Worm (Caenorhabditis elegans) whole organism, early embryonic: ENCODE data around the gene srd-26.
"Not testable (repeated sequence)": the region's sequence is repeated elsewhere in the genome, so short reads cannot be mapped to it uniquely, and the experiment has no call there.

Experiments
- B0310.2 ChIP-seq: sonication (generic microtip); optimal IDR thresholded peaks from 2 replicates; lab custom pipeline; 2016; ENCODE audit warnings: mild to moderate bottlenecking, missing genetic modification characterization, missing compliant biosample characterization
- F13C5.2 ChIP-seq: sonication (generic microtip); optimal IDR thresholded peaks from 2 replicates; lab custom pipeline; 2017; ENCODE audit warnings: mild to moderate bottlenecking, missing genetic modification characterization, inconsistent platforms, missing compliant biosample characterization
- aly-1 ChIP-seq: sonication (generic microtip); optimal IDR thresholded peaks from 2 replicates; lab custom pipeline; 2016; ENCODE audit warnings: missing genetic modification characterization, missing compliant biosample characterization
- ama-1 ChIP-seq: fragments of 150-350 bp; optimal IDR thresholded peaks from 2 replicates; lab custom pipeline; 2014
- ceh-13 ChIP-seq: fragments of 200-800 bp; sonication (Bioruptor generic); optimal IDR thresholded peaks from 2 replicates; lab custom pipeline; 2018; ENCODE audit warnings: mild to moderate bottlenecking, missing genetic modification characterization, missing compliant biosample characterization
- ceh-36 ChIP-seq: sonication (generic microtip); optimal IDR thresholded peaks from 2 replicates; lab custom pipeline; 2016; ENCODE audit warnings: missing genetic modification characterization, inconsistent platforms, missing compliant biosample characterization
- ets-7 ChIP-seq: sonication (generic microtip); optimal IDR thresholded peaks from 2 replicates; lab custom pipeline; 2016; ENCODE audit warnings: missing genotype, missing genetic modification characterization, missing compliant biosample characterization
- flt-1 ChIP-seq: fragments of 200-800 bp; sonication (Bioruptor generic); IDR thresholded peaks from 2 replicates; pipeline ENCODE4 v1.3.6; 2022; ENCODE audit warnings: missing genetic modification characterization, missing compliant biosample characterization
- hmbx-1 ChIP-seq: sonication (generic microtip); optimal IDR thresholded peaks from 2 replicates; lab custom pipeline; 2016; ENCODE audit warnings: mild to moderate bottlenecking, missing genetic modification characterization, missing compliant biosample characterization
- hmg-4 ChIP-seq: fragments of 200-800 bp; sonication (Bioruptor generic); optimal IDR thresholded peaks from 2 replicates; lab custom pipeline; 2018; ENCODE audit warnings: mild to moderate bottlenecking, missing genetic modification characterization, missing compliant biosample characterization
- hnd-1 ChIP-seq: sonication (generic microtip); optimal IDR thresholded peaks from 2 replicates; lab custom pipeline; 2016; ENCODE audit warnings: missing genetic modification characterization, missing compliant biosample characterization
- pes-1 ChIP-seq: fragments of 200-800 bp; sonication (Bioruptor generic); IDR thresholded peaks from 2 replicates; pipeline ENCODE4 v1.3.6; 2022; ENCODE audit warnings: missing genetic modification reagents, missing genetic modification characterization, missing compliant biosample characterization
- scrt-1 ChIP-seq: fragments of 200-800 bp; sonication (Bioruptor generic); IDR thresholded peaks from 2 replicates; pipeline ENCODE4 v1.3.6; 2022; ENCODE audit warnings: missing genetic modification characterization, missing compliant biosample characterization
- sea-1 ChIP-seq: fragments of 200-800 bp; sonication (Bioruptor generic); conservative IDR thresholded peaks from 2 replicates; pipeline ENCODE4 v1.3.6; 2022; ENCODE audit warnings: missing genetic modification characterization, missing compliant biosample characterization
- tbx-11 ChIP-seq: fragments of 200-800 bp; sonication (Bioruptor generic); IDR thresholded peaks from 2 replicates; pipeline ENCODE4 v1.3.6; 2022; ENCODE audit warnings: missing genetic modification characterization, missing compliant biosample characterization
- tbx-37 ChIP-seq: fragments of 200-800 bp; sonication (Bioruptor generic); conservative IDR thresholded peaks from 2 replicates; pipeline ENCODE4 v1.3.6; 2022; ENCODE audit warnings: missing genetic modification reagents, missing genetic modification characterization, missing compliant biosample characterization
- tra-4 ChIP-seq: sonication (generic microtip); optimal IDR thresholded peaks from 2 replicates; lab custom pipeline; 2017; ENCODE audit warnings: missing genetic modification characterization, missing compliant biosample characterization

Gene srd-26

DNA sequence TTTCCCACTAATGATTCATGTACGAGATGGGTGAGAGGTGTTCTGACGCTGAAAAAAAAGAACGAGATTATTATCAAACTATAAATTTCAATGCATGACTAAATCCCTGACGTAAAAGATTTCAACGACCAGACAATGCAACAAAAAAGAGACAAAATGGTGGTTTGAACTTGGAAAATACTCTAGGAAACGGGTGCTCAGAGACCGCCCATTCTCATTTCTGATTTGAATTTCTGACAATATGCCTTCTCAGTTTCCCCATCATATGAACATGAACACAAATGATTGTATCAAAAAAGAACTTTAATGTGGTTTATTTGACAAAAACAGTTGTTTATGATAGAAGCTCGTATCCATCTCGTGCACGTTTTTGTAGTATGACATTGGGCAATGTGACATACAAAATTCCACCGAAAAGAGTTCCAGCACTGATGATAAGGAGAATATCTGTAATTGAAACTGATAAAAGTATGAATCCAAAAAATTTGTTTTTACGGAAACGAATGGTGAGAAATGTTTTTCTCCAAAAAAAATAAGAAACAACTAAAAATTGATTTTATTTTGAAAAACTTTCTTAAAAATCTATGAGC, at the start of gene srd-26:
srd-26 (minus strand) TSS at position 51 of the 590 bp plus-strand sequence.
- no peak for TF ChIP-seq pes-1 (GFP tag; lab: Robert Waterston, UW)
- TF ChIP-seq tbx-11 (GFP tag; lab: Robert Waterston, UW), result no peak
- TF ChIP-seq tra-4 (tag; lab: Kevin White, UChicago), result no peak
- TF ChIP-seq aly-1, result no peak
- no peak for TF ChIP-seq hmg-4 (GFP tag; lab: Kevin White, UChicago)
- TF ChIP-seq flt-1 (GFP tag; lab: Robert Waterston, UW), result no peak
- no peak for TF ChIP-seq tbx-37 (GFP tag; lab: Robert Waterston, UW)
- no peak for TF ChIP-seq ets-7 (tag; lab: Kevin White, UChicago)
- no peak for TF ChIP-seq ceh-36 (tag; lab: Kevin White, UChicago)
- TF ChIP-seq hnd-1 (tag; lab: Kevin White, UChicago), result no peak
- no peak for TF ChIP-seq ama-1 (lab: Kevin White, UChicago)
- no peak for TF ChIP-seq hmbx-1 (tag; lab: Kevin White, UChicago)
- no peak for TF ChIP-seq sea-1 (GFP tag; lab: Robert Waterston, UW)
- TF ChIP-seq ceh-13 (GFP tag; lab: Kevin White, UChicago), result no peak
- TF ChIP-seq scrt-1 (GFP tag; lab: Robert Waterston, UW), result no peak
- no peak for TF ChIP-seq B0310.2 (tag; lab: Kevin White, UChicago)
- no peak for TF ChIP-seq F13C5.2 (tag; lab: Kevin White, UChicago)

DNA sequence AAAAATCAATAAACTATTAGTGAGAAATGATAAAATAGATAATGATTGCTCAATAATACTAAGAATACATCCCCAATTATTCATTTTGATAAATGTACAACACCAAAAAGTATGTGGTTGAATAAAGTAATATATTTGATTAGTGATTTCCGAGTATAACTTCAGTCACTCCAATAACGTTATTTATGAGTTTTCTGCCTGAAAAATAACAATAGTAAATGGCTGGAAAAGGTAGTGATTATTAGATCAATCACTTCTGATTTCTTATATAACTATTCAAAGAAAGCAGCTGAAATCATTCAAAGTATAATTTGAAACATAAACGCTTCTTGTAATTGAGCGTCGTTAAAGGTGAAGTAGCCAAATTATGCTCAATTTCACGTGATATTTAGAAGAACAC, 47.9 kb upstream of the srd-26 start, which contains the start of gene str-230:
str-230 (minus strand) TSS at position 101 of the 400 bp plus-strand sequence.
- TF ChIP-seq ama-1 (lab: Kevin White, UChicago) (no peak), ets-7 (tag; lab: Kevin White, UChicago) (no peak), ceh-36 (tag; lab: Kevin White, UChicago) (no peak), pes-1 (GFP tag; lab: Robert Waterston, UW) (no peak), hnd-1 (tag; lab: Kevin White, UChicago) (no peak), F13C5.2 (tag; lab: Kevin White, UChicago) (no peak)

- TF ChIP-seq ceh-13 (GFP tag; lab: Kevin White, UChicago); sea-1 (GFP tag; lab: Robert Waterston, UW); hnd-1 (tag; lab: Kevin White, UChicago): not testable (repeated sequence)
These were observed 42.4 kb upstream of the srd-26 start, which contains the start of gene T16A9.3 for ce11 chrV:14205214-14205613. T16A9.3 (plus strand) TSS chrV:14205514.

DNA sequence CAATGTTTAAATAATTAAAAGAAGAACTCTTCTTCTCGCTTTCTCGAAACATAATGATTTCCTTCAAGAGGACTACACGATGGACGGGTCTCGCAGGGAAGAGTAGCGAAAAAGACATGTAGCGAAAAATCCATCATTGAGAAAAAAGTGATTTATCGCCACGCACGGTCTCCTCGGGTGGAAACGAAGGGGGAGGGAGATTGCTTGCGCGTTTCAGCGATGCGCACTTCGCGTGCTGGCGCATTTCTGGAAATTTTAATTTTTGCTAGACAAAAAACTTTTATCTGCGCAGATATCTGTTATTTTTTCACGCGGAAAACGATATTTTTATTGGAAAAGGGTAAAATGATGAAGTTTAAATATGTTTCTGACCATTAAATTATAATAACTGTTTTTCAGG, 41.0 kb upstream of the srd-26 start:
- TF ChIP-seq tbx-11 (GFP tag; lab: Robert Waterston, UW), result 0 out of 2 replicates have a peak, but pooled peaks have one; percentile 42

ce11 chrV:14200086-14200485, 37.3 kb upstream of the srd-26 start:
- TF ChIP-seq flt-1 (GFP tag; lab: Robert Waterston, UW), result no peak
- TF ChIP-seq pes-1 (GFP tag; lab: Robert Waterston, UW), result no peak
- TF ChIP-seq hnd-1 (tag; lab: Kevin White, UChicago), result no peak
- TF ChIP-seq tra-4 (tag; lab: Kevin White, UChicago), result no peak
- TF ChIP-seq B0310.2 (tag; lab: Kevin White, UChicago), result no peak
- no peak for TF ChIP-seq hmbx-1 (tag; lab: Kevin White, UChicago)
- TF ChIP-seq ama-1 (lab: Kevin White, UChicago), result no peak
- no peak for TF ChIP-seq hmg-4 (GFP tag; lab: Kevin White, UChicago)
- no peak for TF ChIP-seq ceh-13 (GFP tag; lab: Kevin White, UChicago)
- no peak for TF ChIP-seq aly-1
- TF ChIP-seq ceh-36 (tag; lab: Kevin White, UChicago), result no peak
- no peak for TF ChIP-seq scrt-1 (GFP tag; lab: Robert Waterston, UW)
- TF ChIP-seq F13C5.2 (tag; lab: Kevin White, UChicago), result no peak
- TF ChIP-seq tbx-11 (GFP tag; lab: Robert Waterston, UW), result no peak

- no peak for TF ChIP-seq aly-1
- no peak for TF ChIP-seq tbx-11 (GFP tag; lab: Robert Waterston, UW)
- TF ChIP-seq hmg-4 (GFP tag; lab: Kevin White, UChicago), result no peak
- TF ChIP-seq B0310.2 (tag; lab: Kevin White, UChicago), result no peak
- TF ChIP-seq tra-4 (tag; lab: Kevin White, UChicago), result no peak
- no peak for TF ChIP-seq flt-1 (GFP tag; lab: Robert Waterston, UW)
- no peak for TF ChIP-seq hmbx-1 (tag; lab: Kevin White, UChicago)
- TF ChIP-seq ceh-13 (GFP tag; lab: Kevin White, UChicago), result no peak
- TF ChIP-seq hnd-1 (tag; lab: Kevin White, UChicago), result no peak
- TF ChIP-seq sea-1 (GFP tag; lab: Robert Waterston, UW), result no peak
- no peak for TF ChIP-seq scrt-1 (GFP tag; lab: Robert Waterston, UW)
- TF ChIP-seq pes-1 (GFP tag; lab: Robert Waterston, UW), result no peak
- TF ChIP-seq F13C5.2 (tag; lab: Kevin White, UChicago), result no peak
- TF ChIP-seq ets-7 (tag; lab: Kevin White, UChicago), result no peak
- TF ChIP-seq ceh-36 (tag; lab: Kevin White, UChicago), result no peak
- no peak for TF ChIP-seq tbx-37 (GFP tag; lab: Robert Waterston, UW)
- TF ChIP-seq ama-1 (lab: Kevin White, UChicago), result no peak
These were observed 34.8 kb upstream of the srd-26 start for ce11 chrV:14197651-14198050.

- TF ChIP-seq B0310.2 (tag; lab: Kevin White, UChicago) (no peak), tbx-11 (GFP tag; lab: Robert Waterston, UW) (no peak), ceh-36 (tag; lab: Kevin White, UChicago) (no peak), hnd-1 (tag; lab: Kevin White, UChicago) (no peak), pes-1 (GFP tag; lab: Robert Waterston, UW) (no peak), hmg-4 (GFP tag; lab: Kevin White, UChicago) (no peak), F13C5.2 (tag; lab: Kevin White, UChicago) (no peak), flt-1 (GFP tag; lab: Robert Waterston, UW) (no peak), sea-1 (GFP tag; lab: Robert Waterston, UW) (no peak)
These were observed 31.7 kb upstream of the srd-26 start for ce11 chrV:14194514-14194913.
